Fruit fly (Drosophila melanogaster): ENCODE results near the gene CG6026.

The CG6026 gene

DNA sequence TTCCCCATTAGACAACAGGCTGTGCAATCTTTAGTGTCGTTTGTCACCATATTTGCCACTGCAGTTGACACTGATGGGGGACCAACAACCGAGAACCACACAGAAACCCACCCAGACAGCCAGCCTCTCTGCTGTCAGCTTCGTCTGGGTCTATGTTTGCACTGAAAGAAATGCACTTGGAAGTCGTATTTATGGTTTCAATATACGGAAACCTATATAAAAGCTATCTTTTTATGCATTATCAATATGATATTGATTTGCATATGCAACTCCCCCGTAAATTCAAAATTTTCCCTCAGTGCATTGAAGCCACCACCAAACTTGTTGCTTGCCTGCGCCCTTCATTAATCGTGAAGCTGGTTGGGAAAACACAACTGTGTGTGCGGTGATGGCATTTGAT lies 40.9 kb downstream of the CG6026 start (continued):
- TF ChIP-seq Optix (GFP tag; IDR thresholded peaks at IDR 0.05) (peak; percentile 45; the same call in 1 of the 3 replicates), CG4424 (GFP tag; optimal IDR thresholded peaks at IDR 0.05) (peak; percentile 45), p53 (GFP tag; optimal IDR thresholded peaks at IDR 0.05) (no peak), ssp (GFP tag; IDR thresholded peaks at IDR 0.05) (0 out of 2 replicates have a peak, but pooled peaks have one; percentile 23), CG3407 (GFP tag; optimal IDR thresholded peaks at IDR 0.05) (no peak), Dfd (GFP tag; optimal IDR thresholded peaks at IDR 0.05) (no peak), CG1603 (tag; optimal IDR thresholded peaks at IDR 0.05) (peak; percentile 37), bsh (GFP tag; optimal IDR thresholded peaks at IDR 0.05) (peak; percentile 45 to 53), gcm (GFP tag; optimal IDR thresholded peaks at IDR 0.05) (peak; percentile 26), jumu (GFP tag; optimal IDR thresholded peaks at IDR 0.05) (peak; percentile 15), CG10979 (tag; optimal IDR thresholded peaks at IDR 0.05) (peak; percentile 17), Drgx (GFP tag; IDR thresholded peaks at IDR 0.05) (peak; percentile 70), CG17328 (GFP tag; IDR thresholded peaks at IDR 0.05) (peak; percentile 64), CG14050 (GFP tag; IDR thresholded peaks at IDR 0.05) (no peak), CG32772 (GFP tag; IDR thresholded peaks at IDR 0.05) (peak; percentile 28; the same call in 1 of the 2 replicates), Atf6 (GFP tag; IDR thresholded peaks at IDR 0.05) (no peak), Med (GFP tag) (peak; percentile 80), Lim3 (GFP tag; IDR thresholded peaks at IDR 0.05) (no peak), ranshi (GFP tag; IDR thresholded peaks at IDR 0.05) (peak; percentile 34; the same call in 1 of the 2 replicates), zfh1 (GFP tag; IDR thresholded peaks at IDR 0.05) (0 out of 3 replicates have a peak, but pooled peaks have one; percentile 33), HLH54F (GFP tag; optimal IDR thresholded peaks at IDR 0.05) (no peak), Rx (GFP tag; IDR thresholded peaks at IDR 0.05) (peak; percentile 50; the same call in 1 of the 2 replicates), MTF-1 (GFP tag; optimal IDR thresholded peaks at IDR 0.05; ENCODE audit: borderline replicate concordance) (no peak), CG2199 (GFP tag; IDR thresholded peaks at IDR 0.05) (peak; percentile 59; the same call in 1 of the 3 replicates), nmo (GFP tag; optimal IDR thresholded peaks at IDR 0.05) (peak; percentile 15), dysf (GFP tag; IDR thresholded peaks at IDR 0.05) (peak; percentile 21; the same call in 1 of the 3 replicates), Awh (GFP tag; IDR thresholded peaks at IDR 0.05) (peak; percentile 38; the same call in 1 of the 2 replicates), NC2β (GFP tag; optimal IDR thresholded peaks at IDR 0.05) (no peak), CG2202 (tag; optimal IDR thresholded peaks at IDR 0.05) (no peak), ttk (GFP tag; IDR thresholded peaks at IDR 0.05) (peak; percentile 37; the same call in 1 of the 2 replicates), ci (GFP tag; IDR thresholded peaks at IDR 0.05) (0 out of 3 replicates have a peak, but pooled peaks have one; percentile 12), sens (GFP tag) (peak; percentile 78), dmrt11E (tag; optimal IDR thresholded peaks at IDR 0.05) (peak; percentile 18), prd (optimal IDR thresholded peaks at IDR 0.05) (no peak), prd (GFP tag; IDR thresholded peaks at IDR 0.05) (peak; percentile 49; the same call in 1 of the 3 replicates), H2.0 (GFP tag; IDR thresholded peaks at IDR 0.05) (0 out of 2 replicates have a peak, but pooled peaks have one; percentile 22), Gug (GFP tag; IDR thresholded peaks at IDR 0.05) (peak; percentile 18; the same call in 1 of the 4 replicates), CG8388 (GFP tag; optimal IDR thresholded peaks at IDR 0.05) (no peak), gem (tag; optimal IDR thresholded peaks at IDR 0.05) (peak; percentile 12), chn (GFP tag; optimal IDR thresholded peaks at IDR 0.05) (peak; percentile 32), ap (GFP tag; IDR thresholded peaks at IDR 0.05) (0 out of 2 replicates have a peak, but pooled peaks have one; percentile 9), Sox102F (GFP tag; optimal IDR thresholded peaks at IDR 0.05) (peak; percentile 7), Xbp1 (GFP tag; optimal IDR thresholded peaks at IDR 0.05) (peak; percentile 19), chif (GFP tag; optimal IDR thresholded peaks at IDR 0.05) (no peak), CG18262 (tag; optimal IDR thresholded peaks at IDR 0.05) (peak; percentile 35), tin (GFP tag; optimal IDR thresholded peaks at IDR 0.05) (peak; percentile 17), seq (GFP tag; IDR thresholded peaks at IDR 0.05) (0 out of 2 replicates have a peak, but pooled peaks have one; percentile 20), H15 (GFP tag; IDR thresholded peaks at IDR 0.05) (peak; percentile 42; the same call in 1 of the 3 replicates), vvl (GFP tag; IDR thresholded peaks at IDR 0.05) (peak; percentile 37), gce (GFP tag; IDR thresholded peaks at IDR 0.05) (0 out of 3 replicates have a peak, but pooled peaks have one; percentile 22), C15 (GFP tag; IDR thresholded peaks at IDR 0.05) (no peak)
